Worm (Caenorhabditis elegans) whole organism, L4/young adult: ENCODE data around the gene F58A6.9.

Source experiments
- W03F9.2 ChIP-seq: fragments of 150-350 bp; optimal IDR thresholded peaks from 2 replicates; lab custom pipeline; 2014; ENCODE audit warnings: missing biosample characterization, missing genetic modification characterization
- dao-5 ChIP-seq: sonication (generic microtip); optimal IDR thresholded peaks from 2 replicates; lab custom pipeline; 2016; ENCODE audit warnings: missing genotype, missing genetic modification characterization, moderate library complexity, missing compliant biosample characterization

ce11 chrII:5112082-5112481, 46.6 kb downstream of the F58A6.9 start, which contains the start of gene F09C12.8:
- TF ChIP-seq dao-5 (tag; lab: Kevin White, UChicago) (no peak), W03F9.2 (tag; lab: Kevin White, UChicago) (no peak)
